Worm (Caenorhabditis elegans): ENCODE measurements around the gene dgk-4.
A peak's percentile ranks its signal among the peaks of the same experiment; 100 is the strongest.

dgk-4 gene

DNA sequence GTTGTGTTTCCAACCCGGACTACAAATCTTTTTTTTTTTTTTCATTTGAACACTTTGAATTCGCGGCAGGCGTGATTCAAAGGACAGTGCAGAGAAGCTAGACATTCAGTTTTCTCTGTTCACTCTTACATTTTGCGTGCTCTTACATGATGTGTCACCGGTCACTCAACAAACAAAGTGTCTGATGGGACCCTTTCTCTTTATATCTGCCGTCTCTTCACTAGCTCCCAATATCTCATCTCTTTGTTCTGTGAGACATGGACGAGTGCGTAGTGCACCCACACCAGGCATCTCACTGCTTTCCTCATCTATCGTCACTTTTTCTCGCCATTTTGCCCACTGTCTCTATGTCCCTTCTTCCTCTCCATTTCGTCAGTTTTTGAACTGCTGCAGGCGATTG lies 44.1 kb upstream of the dgk-4 start (continued):
- TF ChIP-seq sem-4 (tag; optimal IDR thresholded peaks at IDR 0.05) (peak; percentile 66), unc-62 (GFP tag; optimal IDR thresholded peaks at IDR 0.05) (peak; percentile 77), nhr-129 (tag; optimal IDR thresholded peaks at IDR 0.05) (peak; percentile 76), nhr-77 (tag; optimal IDR thresholded peaks at IDR 0.05) (no peak), unc-55 (GFP tag; optimal IDR thresholded peaks at IDR 0.05) (peak; percentile 25), egl-27 (tag; optimal IDR thresholded peaks at IDR 0.05) (peak; percentile 58), elt-3 (tag; optimal IDR thresholded peaks at IDR 0.05) (no peak), elt-1 (tag; optimal IDR thresholded peaks at IDR 0.05) (no peak), nhr-237 (tag; optimal IDR thresholded peaks at IDR 0.05) (no peak), nhr-10 (tag; optimal IDR thresholded peaks at IDR 0.05) (no peak), nhr-12 (tag; optimal IDR thresholded peaks at IDR 0.05) (no peak), ceh-16 (tag; optimal IDR thresholded peaks at IDR 0.05) (no peak), ama-1 (optimal IDR thresholded peaks at IDR 0.05) (no peak), Y55F3AM.14 (GFP tag; optimal IDR thresholded peaks at IDR 0.05) (peak; percentile 19), zag-1 (tag; optimal IDR thresholded peaks at IDR 0.05) (peak; percentile 70), mdl-1 (tag; optimal IDR thresholded peaks at IDR 0.05) (peak; percentile 19 to 40)

DNA sequence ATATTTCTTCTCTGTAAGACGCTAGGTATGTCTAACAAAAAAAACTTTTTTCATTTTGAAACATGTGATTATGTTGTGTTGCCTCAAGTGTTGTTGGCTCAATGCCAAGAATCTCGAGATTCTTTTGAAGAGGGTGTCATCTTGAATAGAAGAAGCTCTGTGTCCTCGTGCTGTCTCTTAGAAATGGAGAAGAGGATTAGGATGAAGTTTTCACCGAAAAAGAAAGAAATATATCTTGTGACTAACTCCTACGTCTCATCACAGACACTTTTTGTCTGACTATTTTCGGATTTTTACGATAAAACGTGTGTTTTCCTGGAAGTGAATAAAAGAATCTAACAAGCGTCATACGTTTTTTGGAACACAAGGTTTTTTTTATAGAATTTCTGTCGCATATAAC lies 43.5 kb upstream of the dgk-4 start:
- TF ChIP-seq C34F6.9 (tag; optimal IDR thresholded peaks at IDR 0.05) (peak; percentile 29), blmp-1 (tag; optimal IDR thresholded peaks at IDR 0.05; ENCODE audit: insufficient read depth) (no peak), sma-9 (GFP tag; optimal IDR thresholded peaks at IDR 0.05) (peak; percentile 16), sma-9 (tag; optimal IDR thresholded peaks at IDR 0.05) (no peak), crh-2 (tag; optimal IDR thresholded peaks at IDR 0.05) (peak; percentile 45)

DNA sequence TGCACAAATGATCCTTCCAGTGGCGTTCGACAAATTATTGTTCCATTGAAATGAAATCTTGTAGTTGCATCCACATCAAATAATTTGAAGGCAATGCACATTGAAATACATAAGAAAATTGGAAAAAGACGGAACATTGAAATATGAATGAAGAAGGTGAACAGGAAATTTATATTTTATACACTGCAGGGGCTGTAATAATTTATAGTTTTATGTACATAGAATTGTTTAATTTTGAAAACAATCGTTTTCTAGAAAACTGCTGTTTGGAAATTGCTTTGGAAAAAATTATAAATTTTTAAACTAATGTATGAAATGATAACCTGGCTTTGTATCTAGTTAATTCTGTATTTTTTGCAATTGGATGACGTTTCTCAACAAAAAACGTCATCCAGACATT lies 35.8 kb upstream of the dgk-4 start, which contains the start of gene Y59H11AR.3:
Y59H11AR.3 (minus strand) TSS at position 101 of the 400 bp plus-strand sequence.
- TF ChIP-seq sma-3 (GFP tag; optimal IDR thresholded peaks at IDR 0.05): no peak
- TF ChIP-seq snpc-4 (tag; optimal IDR thresholded peaks at IDR 0.05): no peak
- no peak for TF ChIP-seq lin-39 (tag; optimal IDR thresholded peaks at IDR 0.05)
- no peak for TF ChIP-seq egl-27 (tag; optimal IDR thresholded peaks at IDR 0.05)
- no peak for TF ChIP-seq Y55F3AM.14 (GFP tag; optimal IDR thresholded peaks at IDR 0.05)

DNA sequence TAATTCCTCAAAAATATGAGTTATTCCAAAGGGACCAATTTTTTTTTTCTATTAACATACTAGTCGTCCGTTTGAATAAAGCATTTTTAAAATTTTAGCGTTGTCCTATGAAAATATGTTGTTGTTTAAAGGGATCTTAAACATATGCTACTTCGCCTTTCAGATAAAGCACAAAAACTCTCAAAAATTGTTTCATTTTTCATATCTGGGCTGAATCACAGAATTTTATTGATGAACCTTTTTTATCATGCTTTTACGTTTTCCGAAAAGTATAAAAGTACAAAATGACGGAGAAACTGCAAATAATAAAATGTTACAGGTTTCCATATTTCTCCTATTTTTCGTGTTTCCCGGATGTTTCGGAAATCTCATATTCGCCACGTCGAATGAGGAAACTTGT lies 35.4 kb upstream of the dgk-4 start, which contains the start of gene clec-181:
clec-181 (plus strand) TSS at position 301 of the 400 bp plus-strand sequence.
- no peak for TF ChIP-seq unc-55 (GFP tag; optimal IDR thresholded peaks at IDR 0.05)
- TF ChIP-seq nhr-25 (tag; optimal IDR thresholded peaks at IDR 0.05): no peak

DNA sequence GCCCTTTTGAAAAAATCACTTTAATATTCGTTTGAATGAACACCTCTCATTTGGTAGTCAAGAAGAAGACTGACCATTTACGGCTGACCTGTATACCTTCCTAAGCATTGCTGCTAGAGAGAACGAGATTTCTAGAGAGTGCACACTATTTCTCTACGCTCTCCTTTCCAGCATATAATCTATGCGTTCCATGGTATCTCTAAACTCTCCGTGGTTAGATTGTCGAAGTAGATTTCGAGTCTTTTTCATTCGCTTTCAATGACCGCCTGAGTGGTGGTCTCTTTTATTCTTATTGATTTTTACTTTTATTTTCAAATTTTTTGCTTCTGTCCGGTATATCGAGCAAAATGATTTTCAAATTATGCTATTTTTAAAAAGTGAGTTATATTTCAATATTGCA lies 33.6 kb upstream of the dgk-4 start:
- TF ChIP-seq blmp-1 (tag; optimal IDR thresholded peaks at IDR 0.05; ENCODE audit: insufficient read depth): peak; percentile 1
- TF ChIP-seq egl-27 (tag; optimal IDR thresholded peaks at IDR 0.05): no peak
- no peak for TF ChIP-seq unc-39 (tag; optimal IDR thresholded peaks at IDR 0.05)
- no peak for TF ChIP-seq snpc-4 (tag; optimal IDR thresholded peaks at IDR 0.05)
- peak; percentile 52 for TF ChIP-seq sma-9 (GFP tag; optimal IDR thresholded peaks at IDR 0.05)
- no peak for TF ChIP-seq sma-9 (tag; optimal IDR thresholded peaks at IDR 0.05)
- peak; percentile 8 to 57 for TF ChIP-seq lsy-2 (tag; optimal IDR thresholded peaks at IDR 0.05)
- no peak for TF ChIP-seq ceh-16 (tag; optimal IDR thresholded peaks at IDR 0.05)
- peak; percentile 56 for TF ChIP-seq unc-55 (GFP tag; optimal IDR thresholded peaks at IDR 0.05)
- no peak for TF ChIP-seq sma-3 (GFP tag; optimal IDR thresholded peaks at IDR 0.05)
- peak; percentile 5 for TF ChIP-seq crh-2 (tag; optimal IDR thresholded peaks at IDR 0.05)
- no peak for TF ChIP-seq mbf-1 (tag; optimal IDR thresholded peaks at IDR 0.05)
- TF ChIP-seq nhr-129 (tag; optimal IDR thresholded peaks at IDR 0.05): peak; percentile 24
- TF ChIP-seq ztf-4 (tag; optimal IDR thresholded peaks at IDR 0.05): no peak
- TF ChIP-seq C34F6.9 (tag; optimal IDR thresholded peaks at IDR 0.05): peak; percentile 54
- peak; percentile 13 for TF ChIP-seq gmeb-1 (tag; optimal IDR thresholded peaks at IDR 0.05)
- TF ChIP-seq nhr-77 (tag; optimal IDR thresholded peaks at IDR 0.05): no peak
- TF ChIP-seq nhr-11 (tag; optimal IDR thresholded peaks at IDR 0.05): no peak

DNA sequence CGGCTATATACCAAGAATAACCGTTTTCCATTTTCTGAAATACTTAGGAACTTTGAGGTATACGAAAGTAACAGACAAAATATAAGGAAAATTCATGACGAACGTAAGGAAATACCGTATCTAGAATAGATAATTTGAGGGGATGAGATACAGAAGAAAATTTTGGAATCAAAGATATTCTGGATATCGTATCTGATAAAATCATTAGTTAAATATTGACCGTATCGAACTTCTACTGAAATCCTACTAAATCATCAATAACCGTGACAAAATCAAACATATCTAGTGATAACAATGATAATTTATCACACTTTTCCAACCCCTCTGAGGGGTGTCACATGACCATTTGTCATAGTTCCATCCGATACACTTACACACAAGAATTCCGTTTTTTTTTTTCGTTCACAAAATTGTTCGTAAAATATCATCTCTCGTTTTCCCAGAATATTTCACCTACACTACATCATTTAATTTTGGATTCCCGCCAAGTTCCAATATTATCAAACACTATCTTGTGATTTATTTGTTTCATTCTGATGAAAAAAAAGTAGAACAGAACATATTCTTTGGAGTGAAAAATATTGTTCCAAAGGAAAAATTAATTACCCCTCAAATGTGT lies 30.3 kb upstream of the dgk-4 start, which contains the start of gene Y59H11AR.4:
Y59H11AR.4 (minus strand) TSS at position 51 of the 619 bp plus-strand sequence.
- TF ChIP-seq nhr-23 (tag; optimal IDR thresholded peaks at IDR 0.05): no peak
- no peak for TF ChIP-seq egl-27 (tag; optimal IDR thresholded peaks at IDR 0.05)
- no peak for TF ChIP-seq blmp-1 (tag; optimal IDR thresholded peaks at IDR 0.05; ENCODE audit: insufficient read depth)
- no peak for TF ChIP-seq ceh-82 (tag; optimal IDR thresholded peaks at IDR 0.05)
- no peak for TF ChIP-seq ceh-16 (tag; optimal IDR thresholded peaks at IDR 0.05)
- TF ChIP-seq mbf-1 (tag; optimal IDR thresholded peaks at IDR 0.05): no peak
- TF ChIP-seq sma-9 (GFP tag; optimal IDR thresholded peaks at IDR 0.05): peak; percentile 6
- no peak for TF ChIP-seq sma-9 (tag; optimal IDR thresholded peaks at IDR 0.05)
